Worm (Caenorhabditis elegans) whole organism, L1 larva: ENCODE data around the gene F10A3.17.

Experiments used
- C04F5.9 ChIP-seq: sonication (generic microtip); optimal IDR thresholded peaks from 2 replicates; lab custom pipeline; 2016; ENCODE audit warnings: missing genetic modification characterization, missing compliant biosample characterization
- C34B4.2 ChIP-seq: sonication (generic microtip); optimal IDR thresholded peaks from 2 replicates; lab custom pipeline; 2017; ENCODE audit warnings: mild to moderate bottlenecking, missing genetic modification characterization, missing compliant biosample characterization
- aha-1 ChIP-seq: fragments of 150-350 bp; optimal IDR thresholded peaks from 2 replicates; lab custom pipeline; 2014; ENCODE audit warnings: missing biosample characterization, missing genetic modification characterization
- alr-1 ChIP-seq: fragments of 200-800 bp; sonication (Bioruptor generic); optimal IDR thresholded peaks from 2 replicates; lab custom pipeline; 2018; ENCODE audit warnings: borderline replicate concordance, mild to moderate bottlenecking, missing genetic modification characterization, missing compliant biosample characterization
- ceh-8 ChIP-seq: fragments of 200-800 bp; sonication (Bioruptor generic); optimal IDR thresholded peaks from 2 replicates; lab custom pipeline; 2018; ENCODE audit warnings: mild to moderate bottlenecking, missing genetic modification characterization, moderate library complexity, missing compliant biosample characterization
- ceh-82 ChIP-seq, 3 experiments: fragments of 150-350 bp in 1 of 3; sonication (generic microtip) in 2 of 3; optimal IDR thresholded peaks; 2 replicates each; lab custom pipeline; 2014 to 2017; ENCODE audit warnings: missing biosample characterization in 3 of 3, missing genetic modification characterization in 3 of 3
- dpl-1 ChIP-seq, 3 experiments: fragments of 150-350 bp in 2 of 3; sonication (generic microtip) in 1 of 3; optimal IDR thresholded peaks; 2 replicates each; lab custom pipeline; 2014 to 2017; ENCODE audit warnings: missing biosample characterization in 3 of 3, missing genetic modification characterization in 3 of 3, missing genetic modification reagents in 3 of 3
- elt-2 ChIP-seq: sonication (generic microtip); optimal IDR thresholded peaks from 2 replicates; lab custom pipeline; 2016; ENCODE audit warnings: missing genetic modification characterization, mild to moderate bottlenecking, inconsistent platforms, missing compliant biosample characterization, missing genetic modification reagents
- fkh-10 ChIP-seq: sonication (generic microtip); optimal IDR thresholded peaks from 2 replicates; lab custom pipeline; 2017; ENCODE audit warnings: missing biosample characterization, missing genetic modification reagents, missing genetic modification characterization
- fkh-4 ChIP-seq: sonication (generic microtip); optimal IDR thresholded peaks from 2 replicates; lab custom pipeline; 2016; ENCODE audit warnings: missing compliant biosample characterization, missing genetic modification characterization, borderline replicate concordance
- fkh-8 ChIP-seq: sonication (generic microtip); optimal IDR thresholded peaks from 2 replicates; lab custom pipeline; 2016; ENCODE audit warnings: mild to moderate bottlenecking, missing genetic modification characterization, missing compliant biosample characterization
- hpl-2 ChIP-seq: fragments of 150-350 bp; optimal IDR thresholded peaks from 2 replicates; lab custom pipeline; 2014; ENCODE audit warnings: missing biosample characterization, missing genetic modification reagents, missing genetic modification characterization
- lin-14 ChIP-seq: fragments of 200-800 bp; sonication (Bioruptor generic); optimal IDR thresholded peaks from 2 replicates; lab custom pipeline; 2018; ENCODE audit warnings: mild to moderate bottlenecking, missing genetic modification characterization, moderate library complexity, missing compliant biosample characterization
- mab-9 ChIP-seq: fragments of 200-800 bp; sonication (Bioruptor generic); IDR thresholded peaks from 2 replicates; pipeline ENCODE4 v1.3.6; 2022; ENCODE audit warnings: missing genetic modification reagents, missing genetic modification characterization, missing compliant biosample characterization
- nhr-11 ChIP-seq: fragments of 150-350 bp; optimal IDR thresholded peaks from 2 replicates; lab custom pipeline; 2014; ENCODE audit warnings: missing biosample characterization, missing genetic modification characterization
- nhr-12 ChIP-seq: sonication (generic microtip); optimal IDR thresholded peaks from 2 replicates; lab custom pipeline; 2017; ENCODE audit warnings: missing biosample characterization, missing genetic modification characterization
- nhr-19 ChIP-seq: fragments of 200-800 bp; sonication (Bioruptor generic); conservative IDR thresholded peaks from 2 replicates; pipeline ENCODE4 v1.3.6; 2022; ENCODE audit warnings: missing genetic modification characterization, missing compliant biosample characterization
- nhr-20 ChIP-seq: sonication (generic microtip); optimal IDR thresholded peaks from 2 replicates; lab custom pipeline; 2016; ENCODE audit warnings: mild to moderate bottlenecking, missing genetic modification characterization, missing compliant biosample characterization
- nhr-237 ChIP-seq: fragments of 150-350 bp; optimal IDR thresholded peaks from 2 replicates; lab custom pipeline; 2014; ENCODE audit warnings: missing biosample characterization, missing genetic modification characterization
- nhr-28 ChIP-seq: fragments of 150-350 bp; optimal IDR thresholded peaks from 2 replicates; lab custom pipeline; 2014; ENCODE audit warnings: missing biosample characterization, missing genetic modification characterization
- nhr-77 ChIP-seq: fragments of 150-350 bp; optimal IDR thresholded peaks from 2 replicates; lab custom pipeline; 2014; ENCODE audit warnings: missing biosample characterization, missing genetic modification characterization
- nhr-85 ChIP-seq: sonication (generic microtip); peaks from one replicate; lab custom pipeline; 2016; ENCODE audit warnings: missing genetic modification characterization, inconsistent platforms, missing compliant biosample characterization
- pag-3 ChIP-seq: sonication (generic microtip); optimal IDR thresholded peaks from 2 replicates; lab custom pipeline; 2017; ENCODE audit warnings: missing genetic modification characterization, mild to moderate bottlenecking, missing compliant biosample characterization, antibody characterized with exemption, borderline replicate concordance; ENCODE audit not compliant: insufficient read depth
- pax-3 ChIP-seq: fragments of 200-800 bp; sonication (Bioruptor generic); optimal IDR thresholded peaks from 2 replicates; lab custom pipeline; 2018; ENCODE audit warnings: mild to moderate bottlenecking, missing genetic modification characterization, moderate library complexity, missing compliant biosample characterization
- pqm-1 ChIP-seq: sonication (generic microtip); optimal IDR thresholded peaks from 3 replicates; lab custom pipeline; 2017; ENCODE audit warnings: missing biosample characterization, missing genetic modification characterization
- snpc-4 ChIP-seq: fragments of 150-350 bp; optimal IDR thresholded peaks from 2 replicates; lab custom pipeline; 2014; ENCODE audit warnings: missing biosample characterization, missing genetic modification characterization
- snu-23 ChIP-seq: sonication (generic microtip); optimal IDR thresholded peaks from 2 replicates; lab custom pipeline; 2016; ENCODE audit warnings: missing genetic modification characterization, missing compliant biosample characterization
- sox-4 ChIP-seq: sonication (generic microtip); optimal IDR thresholded peaks from 2 replicates; lab custom pipeline; 2016; ENCODE audit warnings: missing genetic modification characterization, missing compliant biosample characterization
- tbx-2 ChIP-seq: sonication (generic microtip); optimal IDR thresholded peaks from 2 replicates; lab custom pipeline; 2016; ENCODE audit warnings: missing genetic modification characterization, missing compliant biosample characterization
- xbp-1 ChIP-seq: sonication (generic microtip); optimal IDR thresholded peaks from 2 replicates; lab custom pipeline; 2016; ENCODE audit warnings: missing genetic modification characterization, missing compliant biosample characterization

Gene F10A3.17

ce11 chrV:16182918-16183317 is 23.4 kb upstream of the F10A3.17 start, which contains the start of gene srh-277:
srh-277 (plus strand) TSS chrV:16183218.
- TF ChIP-seq xbp-1 (tag; lab: Kevin White, UChicago), result no peak
- TF ChIP-seq hpl-2 (GFP tag; lab: Kevin White, UChicago), result no peak
- TF ChIP-seq snu-23 (GFP tag; lab: Kevin White, UChicago), result no peak
- TF ChIP-seq nhr-11 (tag; lab: Kevin White, UChicago), result no peak
- no peak for TF ChIP-seq C04F5.9 (tag; lab: Kevin White, UChicago)

- TF ChIP-seq alr-1 (tag; lab: Kevin White, UChicago), result no peak
- no peak for TF ChIP-seq C04F5.9 (tag; lab: Kevin White, UChicago)
- no peak for TF ChIP-seq sox-4 (tag; lab: Kevin White, UChicago)
These were observed 22.6 kb upstream of the F10A3.17 start, which contains the start of gene srz-13 for ce11 chrV:16182110-16182509. srz-13 (plus strand) TSS chrV:16182410.

- TF ChIP-seq ceh-82 (tag; optimal IDR thresholded peaks at IDR 0.05; lab: Kevin White, UChicago), result no peak
- no peak for TF ChIP-seq sox-4 (tag; lab: Kevin White, UChicago)
- no peak for TF ChIP-seq ceh-8 (GFP tag; lab: Kevin White, UChicago)
- TF ChIP-seq nhr-77 (tag; lab: Kevin White, UChicago), result no peak
- no peak for TF ChIP-seq nhr-12 (tag; lab: Kevin White, UChicago)
- no peak for TF ChIP-seq C34B4.2
- TF ChIP-seq nhr-19, result no peak
These were observed 20.9 kb upstream of the F10A3.17 start, which contains the start of gene str-106 for ce11 chrV:16180350-16180749. str-106 (plus strand) TSS chrV:16180650.

ce11 chrV:16175757-16176156 is 16.3 kb upstream of the F10A3.17 start, which contains the start of gene cyp-33D1:
cyp-33D1 (minus strand) TSS chrV:16175857.
- TF ChIP-seq fkh-10 (GFP tag; lab: Kevin White, UChicago) (no peak), lin-14 (GFP tag; lab: Kevin White, UChicago) (no peak), nhr-20 (tag; lab: Kevin White, UChicago) (no peak), snpc-4 (no peak), nhr-12 (tag; lab: Kevin White, UChicago) (no peak), nhr-28 (no peak), pag-3 (tag; lab: Kevin White, UChicago) (no peak), dpl-1 (GFP tag; optimal IDR thresholded peaks at IDR 0.05; lab: Kevin White, UChicago) (no peak), fkh-4 (no peak)

- TF ChIP-seq elt-2 (tag; lab: Kevin White, UChicago) (peak; percentile 79), aha-1 (tag; lab: Kevin White, UChicago) (no peak), pqm-1 (tag; lab: Kevin White, UChicago) (peak; percentile 74)
- TF ChIP-seq, all 84 proteins: peak for 2
These were observed 15.7 kb upstream of the F10A3.17 start for ce11 chrV:16175227-16175626.

- TF ChIP-seq tbx-2 (no peak), nhr-237 (tag; lab: Kevin White, UChicago) (no peak), elt-2 (tag; lab: Kevin White, UChicago) (peak; percentile 57), nhr-85 (tag; lab: Kevin White, UChicago) (peak; percentile 14), pqm-1 (tag; lab: Kevin White, UChicago) (peak; percentile 16)
These were observed 14.6 kb upstream of the F10A3.17 start for ce11 chrV:16174109-16174508.

- TF ChIP-seq fkh-8 (tag; lab: Kevin White, UChicago), result peak; percentile 18
- no peak for TF ChIP-seq pax-3
- no peak for TF ChIP-seq mab-9
These were observed 12.2 kb upstream of the F10A3.17 start, which contains the start of gene K05D4.9 for ce11 chrV:16171721-16172120. K05D4.9 (minus strand) TSS chrV:16171821.
